Worm (Caenorhabditis elegans) whole organism, early embryonic: Measurements from ENCODE around the gene his-39.

Experiments
- B0310.2 ChIP-seq: sonication (generic microtip); optimal IDR thresholded peaks from 2 replicates; lab custom pipeline; 2016; ENCODE audit warnings: mild to moderate bottlenecking, missing genetic modification characterization, missing compliant biosample characterization
- F13C5.2 ChIP-seq: sonication (generic microtip); optimal IDR thresholded peaks from 2 replicates; lab custom pipeline; 2017; ENCODE audit warnings: mild to moderate bottlenecking, missing genetic modification characterization, inconsistent platforms, missing compliant biosample characterization
- aly-1 ChIP-seq: sonication (generic microtip); optimal IDR thresholded peaks from 2 replicates; lab custom pipeline; 2016; ENCODE audit warnings: missing genetic modification characterization, missing compliant biosample characterization
- ama-1 ChIP-seq: fragments of 150-350 bp; optimal IDR thresholded peaks from 2 replicates; lab custom pipeline; 2014
- ceh-13 ChIP-seq: fragments of 200-800 bp; sonication (Bioruptor generic); optimal IDR thresholded peaks from 2 replicates; lab custom pipeline; 2018; ENCODE audit warnings: mild to moderate bottlenecking, missing genetic modification characterization, missing compliant biosample characterization
- ceh-36 ChIP-seq: sonication (generic microtip); optimal IDR thresholded peaks from 2 replicates; lab custom pipeline; 2016; ENCODE audit warnings: missing genetic modification characterization, inconsistent platforms, missing compliant biosample characterization
- ets-7 ChIP-seq: sonication (generic microtip); optimal IDR thresholded peaks from 2 replicates; lab custom pipeline; 2016; ENCODE audit warnings: missing genotype, missing genetic modification characterization, missing compliant biosample characterization
- flt-1 ChIP-seq: fragments of 200-800 bp; sonication (Bioruptor generic); IDR thresholded peaks from 2 replicates; pipeline ENCODE4 v1.3.6; 2022; ENCODE audit warnings: missing genetic modification characterization, missing compliant biosample characterization
- hmbx-1 ChIP-seq: sonication (generic microtip); optimal IDR thresholded peaks from 2 replicates; lab custom pipeline; 2016; ENCODE audit warnings: mild to moderate bottlenecking, missing genetic modification characterization, missing compliant biosample characterization
- hmg-4 ChIP-seq: fragments of 200-800 bp; sonication (Bioruptor generic); optimal IDR thresholded peaks from 2 replicates; lab custom pipeline; 2018; ENCODE audit warnings: mild to moderate bottlenecking, missing genetic modification characterization, missing compliant biosample characterization
- hnd-1 ChIP-seq: sonication (generic microtip); optimal IDR thresholded peaks from 2 replicates; lab custom pipeline; 2016; ENCODE audit warnings: missing genetic modification characterization, missing compliant biosample characterization
- pes-1 ChIP-seq: fragments of 200-800 bp; sonication (Bioruptor generic); IDR thresholded peaks from 2 replicates; pipeline ENCODE4 v1.3.6; 2022; ENCODE audit warnings: missing genetic modification reagents, missing genetic modification characterization, missing compliant biosample characterization
- scrt-1 ChIP-seq: fragments of 200-800 bp; sonication (Bioruptor generic); IDR thresholded peaks from 2 replicates; pipeline ENCODE4 v1.3.6; 2022; ENCODE audit warnings: missing genetic modification characterization, missing compliant biosample characterization
- sea-1 ChIP-seq: fragments of 200-800 bp; sonication (Bioruptor generic); conservative IDR thresholded peaks from 2 replicates; pipeline ENCODE4 v1.3.6; 2022; ENCODE audit warnings: missing genetic modification characterization, missing compliant biosample characterization
- tbx-11 ChIP-seq: fragments of 200-800 bp; sonication (Bioruptor generic); IDR thresholded peaks from 2 replicates; pipeline ENCODE4 v1.3.6; 2022; ENCODE audit warnings: missing genetic modification characterization, missing compliant biosample characterization
- tbx-37 ChIP-seq: fragments of 200-800 bp; sonication (Bioruptor generic); conservative IDR thresholded peaks from 2 replicates; pipeline ENCODE4 v1.3.6; 2022; ENCODE audit warnings: missing genetic modification reagents, missing genetic modification characterization, missing compliant biosample characterization
- tra-4 ChIP-seq: sonication (generic microtip); optimal IDR thresholded peaks from 2 replicates; lab custom pipeline; 2017; ENCODE audit warnings: missing genetic modification characterization, missing compliant biosample characterization

The his-39 gene

ce11 chrV:8513361-8513760 lies 23.0 kb upstream of the his-39 start, which contains the start of gene F45F2.9:
Gene F45F2.9, minus strand, starts transcription at chrV:8513461.
- TF ChIP-seq B0310.2 (tag; lab: Kevin White, UChicago) (no peak), F13C5.2 (tag; lab: Kevin White, UChicago) (no peak), tra-4 (tag; lab: Kevin White, UChicago) (no peak), ceh-13 (no peak), tbx-37 (GFP tag; lab: Robert Waterston, UW) (no peak), ets-7 (tag; lab: Kevin White, UChicago) (no peak), ceh-36 (tag; lab: Kevin White, UChicago) (no peak)

- no peak for TF ChIP-seq tra-4 (tag; lab: Kevin White, UChicago)
Measured at ce11 chrV:8516426-8516825, 19.9 kb upstream of the his-39 start.

ce11 chrV:8517711-8518110 lies 18.6 kb upstream of the his-39 start:
- no peak for TF ChIP-seq pes-1 (GFP tag; lab: Robert Waterston, UW)
- TF ChIP-seq B0310.2 (tag; lab: Kevin White, UChicago) = no peak
- TF ChIP-seq ama-1 (lab: Kevin White, UChicago) = no peak
- TF ChIP-seq ceh-13 = no peak
- TF ChIP-seq ceh-36 (tag; lab: Kevin White, UChicago) = no peak
- TF ChIP-seq flt-1 = no peak
- TF ChIP-seq hmbx-1 (tag; lab: Kevin White, UChicago) = no peak
- TF ChIP-seq F13C5.2 (tag; lab: Kevin White, UChicago) = no peak
- no peak for TF ChIP-seq tbx-37 (GFP tag; lab: Robert Waterston, UW)
- no peak for TF ChIP-seq tbx-11
- no peak for TF ChIP-seq sea-1 (GFP tag; lab: Robert Waterston, UW)

- no peak for TF ChIP-seq hmg-4 (GFP tag; lab: Kevin White, UChicago)
- no peak for TF ChIP-seq sea-1 (GFP tag; lab: Robert Waterston, UW)
- TF ChIP-seq ets-7 (tag; lab: Kevin White, UChicago) = no peak
- no peak for TF ChIP-seq F13C5.2 (tag; lab: Kevin White, UChicago)
- TF ChIP-seq tbx-37 (GFP tag; lab: Robert Waterston, UW) = no peak
- TF ChIP-seq B0310.2 (tag; lab: Kevin White, UChicago) = no peak
- no peak for TF ChIP-seq hmbx-1 (tag; lab: Kevin White, UChicago)
Measured at ce11 chrV:8518283-8518682, 18.0 kb upstream of the his-39 start.

ce11 chrV:8518822-8519392 lies 17.4 kb upstream of the his-39 start, which contains the start of gene F45F2.10:
Gene F45F2.10, minus strand, starts transcription at chrV:8518872.
- TF ChIP-seq tra-4 (tag; lab: Kevin White, UChicago) (no peak), hnd-1 (tag; lab: Kevin White, UChicago) (no peak), tbx-37 (GFP tag; lab: Robert Waterston, UW) (no peak), tbx-11 (no peak), sea-1 (GFP tag; lab: Robert Waterston, UW) (no peak), B0310.2 (tag; lab: Kevin White, UChicago) (no peak), ets-7 (tag; lab: Kevin White, UChicago) (no peak), hmg-4 (GFP tag; lab: Kevin White, UChicago) (no peak), aly-1 (tag; lab: Kevin White, UChicago) (no peak)

- TF ChIP-seq tra-4 (tag; lab: Kevin White, UChicago) (no peak), B0310.2 (tag; lab: Kevin White, UChicago) (no peak), ama-1 (lab: Kevin White, UChicago) (no peak), ceh-13 (no peak), hmbx-1 (tag; lab: Kevin White, UChicago) (no peak), tbx-11 (no peak), ceh-36 (tag; lab: Kevin White, UChicago) (no peak), hmg-4 (GFP tag; lab: Kevin White, UChicago) (no peak), F13C5.2 (tag; lab: Kevin White, UChicago) (no peak), aly-1 (tag; lab: Kevin White, UChicago) (no peak), hnd-1 (tag; lab: Kevin White, UChicago) (no peak), tbx-37 (GFP tag; lab: Robert Waterston, UW) (no peak), pes-1 (GFP tag; lab: Robert Waterston, UW) (no peak), flt-1 (no peak), ets-7 (tag; lab: Kevin White, UChicago) (no peak), sea-1 (GFP tag; lab: Robert Waterston, UW) (no peak), scrt-1 (GFP tag; lab: Robert Waterston, UW) (no peak)
Measured at ce11 chrV:8520846-8521553, 15.3 kb upstream of the his-39 start, which contains the start of the genes F45F2.11 and otpl-7. Gene F45F2.11, minus strand, starts transcription at chrV:8520896. Gene otpl-7, plus strand, starts transcription at chrV:8521503.

ce11 chrV:8525774-8526173 lies 10.5 kb upstream of the his-39 start, which contains the start of gene otpl-6:
Gene otpl-6, plus strand, starts transcription at chrV:8526074.
- no peak for TF ChIP-seq ets-7 (tag; lab: Kevin White, UChicago)
- no peak for TF ChIP-seq tbx-11
- TF ChIP-seq hmbx-1 (tag; lab: Kevin White, UChicago) = no peak

- TF ChIP-seq tra-4 (tag; lab: Kevin White, UChicago) = no peak
- no peak for TF ChIP-seq tbx-37 (GFP tag; lab: Robert Waterston, UW)
- TF ChIP-seq ama-1 (lab: Kevin White, UChicago) = no peak
- no peak for TF ChIP-seq hmg-4 (GFP tag; lab: Kevin White, UChicago)
- no peak for TF ChIP-seq ceh-13
- no peak for TF ChIP-seq hnd-1 (tag; lab: Kevin White, UChicago)
- no peak for TF ChIP-seq pes-1 (GFP tag; lab: Robert Waterston, UW)
- TF ChIP-seq tbx-11 = no peak
- TF ChIP-seq scrt-1 (GFP tag; lab: Robert Waterston, UW) = no peak
- TF ChIP-seq ets-7 (tag; lab: Kevin White, UChicago) = no peak
- no peak for TF ChIP-seq B0310.2 (tag; lab: Kevin White, UChicago)
- TF ChIP-seq aly-1 (tag; lab: Kevin White, UChicago) = no peak
- TF ChIP-seq ceh-36 (tag; lab: Kevin White, UChicago) = no peak
- no peak for TF ChIP-seq hmbx-1 (tag; lab: Kevin White, UChicago)
- TF ChIP-seq flt-1 = no peak
- TF ChIP-seq sea-1 (GFP tag; lab: Robert Waterston, UW) = no peak
- TF ChIP-seq F13C5.2 (tag; lab: Kevin White, UChicago) = no peak
Measured at ce11 chrV:8529219-8529618, 7.1 kb upstream of the his-39 start, which contains the start of gene otpl-5. Gene otpl-5, plus strand, starts transcription at chrV:8529519.
